Fruit fly (Drosophila melanogaster): ENCODE data around the gene Ak3.

Gene Ak3

DNA sequence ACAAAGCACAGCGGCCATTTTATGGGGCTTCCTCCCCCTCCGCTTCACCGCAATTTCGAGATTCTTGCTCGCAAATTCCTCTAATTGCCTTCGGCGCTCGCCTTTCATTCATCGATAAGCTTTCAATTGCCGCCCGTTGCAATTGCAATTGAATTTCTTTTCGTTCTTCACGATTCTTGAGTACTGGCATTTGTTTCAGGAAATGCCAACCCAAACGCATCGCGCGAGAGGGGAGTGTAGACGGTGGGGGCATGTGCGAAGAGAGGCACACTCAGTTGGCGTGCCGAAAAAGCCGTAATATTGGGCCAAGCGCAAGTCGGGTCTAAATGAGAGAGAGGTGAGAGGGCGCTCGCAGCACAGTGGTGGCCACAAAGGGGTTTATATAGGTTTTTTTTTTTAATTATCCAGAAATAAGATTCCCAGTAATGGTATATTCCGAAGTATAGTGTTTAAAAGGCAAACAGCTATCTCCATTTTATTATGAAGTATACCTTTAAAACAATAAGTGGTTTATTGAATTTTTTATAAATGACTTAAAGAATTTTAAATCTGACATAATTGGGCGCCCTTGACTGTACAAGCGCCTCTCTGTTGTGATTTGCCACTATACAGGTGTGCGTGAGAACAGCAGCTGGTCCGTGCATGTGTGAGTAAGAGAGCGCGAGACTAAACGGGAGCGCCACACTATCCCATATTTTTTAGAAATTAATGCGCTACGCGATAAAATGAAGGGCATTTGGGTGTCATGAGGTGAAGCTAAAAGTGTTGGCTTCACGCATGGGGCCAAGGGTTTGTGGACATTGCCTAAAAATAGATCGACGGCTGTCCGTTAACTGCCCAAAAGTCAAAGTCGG is 2.7 kb downstream of the Ak3 start (continued):
- TF ChIP-seq Lpt (GFP tag; optimal IDR thresholded peaks at IDR 0.05) (peak; percentile 87), Sox15 (GFP tag; optimal IDR thresholded peaks at IDR 0.05) (peak; percentile 84), Blimp-1 (GFP tag; optimal IDR thresholded peaks at IDR 0.05) (peak; percentile 57), dac (GFP tag; optimal IDR thresholded peaks at IDR 0.05) (peak; percentile 82), ss (GFP tag; optimal IDR thresholded peaks at IDR 0.05) (peak; percentile 83 to 86), Eip75B (GFP tag; optimal IDR thresholded peaks at IDR 0.05) (peak; percentile 94), Ets21C (GFP tag; optimal IDR thresholded peaks at IDR 0.05) (peak; percentile 87), svp (GFP tag) (peak; percentile 98), Hr38 (GFP tag; optimal IDR thresholded peaks at IDR 0.05) (no peak), CG15336 (GFP tag; IDR thresholded peaks at IDR 0.05) (peak; percentile 95), Hr39 (GFP tag; optimal IDR thresholded peaks at IDR 0.05) (peak; percentile 91), fd59A (GFP tag; optimal IDR thresholded peaks at IDR 0.05) (peak; percentile 81), CG6808 (GFP tag; optimal IDR thresholded peaks at IDR 0.05) (peak; percentile 79), Gug (GFP tag; IDR thresholded peaks at IDR 0.05) (peak; percentile 86), topi (GFP tag; optimal IDR thresholded peaks at IDR 0.05) (peak; percentile 93), CG34406 (GFP tag; optimal IDR thresholded peaks at IDR 0.05) (peak; percentile 92), Met (GFP tag; optimal IDR thresholded peaks at IDR 0.05) (peak; percentile 95), vri (GFP tag; optimal IDR thresholded peaks at IDR 0.05) (peak; percentile 89), pdm3 (GFP tag; optimal IDR thresholded peaks at IDR 0.05) (peak; percentile 91), CG31627 (GFP tag; optimal IDR thresholded peaks at IDR 0.05) (peak; percentile 94), Eip93F (GFP tag; optimal IDR thresholded peaks at IDR 0.05) (peak; percentile 67), CG10631 (GFP tag; optimal IDR thresholded peaks at IDR 0.05) (peak; percentile 87), CG6854 (GFP tag; optimal IDR thresholded peaks at IDR 0.05) (peak; percentile 76), Sox102F (GFP tag; optimal IDR thresholded peaks at IDR 0.05) (peak; percentile 93), CG6792 (GFP tag; optimal IDR thresholded peaks at IDR 0.05) (peak; percentile 93), CG8319 (GFP tag; optimal IDR thresholded peaks at IDR 0.05) (peak; percentile 77), achi (GFP tag; optimal IDR thresholded peaks at IDR 0.05) (peak; percentile 90), CG1621 (tag; optimal IDR thresholded peaks at IDR 0.05) (peak; percentile 70), Ets96B (tag; optimal IDR thresholded peaks at IDR 0.05) (peak; percentile 81), CG3032 (tag; optimal IDR thresholded peaks at IDR 0.05) (peak; percentile 76), fd85E (GFP tag; optimal IDR thresholded peaks at IDR 0.05) (peak; percentile 80)

DNA sequence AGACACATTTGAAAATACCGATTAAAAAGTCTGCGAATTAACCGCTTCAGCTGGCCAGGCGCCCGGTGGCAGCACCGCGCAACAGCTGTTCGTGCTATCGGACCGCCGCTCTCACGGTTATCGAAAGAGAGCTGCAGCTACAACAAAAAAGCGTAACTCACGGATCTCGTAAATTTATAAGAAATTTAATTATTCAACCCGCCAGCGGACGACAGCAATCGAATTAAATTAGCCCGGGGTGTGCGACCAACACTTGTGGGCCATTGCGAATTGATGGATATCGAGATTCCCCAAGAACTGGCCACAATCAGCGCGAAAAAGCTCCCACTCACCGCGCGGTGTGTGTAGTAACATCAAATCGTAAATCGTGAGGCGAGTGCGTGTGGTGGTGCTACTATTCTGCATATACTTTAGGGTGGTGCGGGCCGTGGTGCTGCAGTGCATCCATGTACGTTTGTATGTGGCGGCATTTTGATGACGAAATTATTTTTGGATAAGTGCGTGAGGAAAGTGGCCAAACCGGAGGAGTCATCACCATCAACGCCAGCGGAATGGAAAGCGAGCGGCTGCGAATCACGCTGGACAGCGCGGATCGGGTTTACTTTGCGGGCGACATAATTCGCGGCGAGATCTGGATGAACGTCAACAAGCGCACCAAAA is 3.8 kb downstream of the Ak3 start, which contains the start of gene Leash:
TSS of gene Leash (plus strand) at position 119 of the 660 bp plus-strand sequence.
- TF ChIP-seq CG6163 (GFP tag; IDR thresholded peaks at IDR 0.05), result 0 out of 3 replicates have a peak, but pooled peaks have one; percentile 14
- no peak for TF ChIP-seq fd59A (GFP tag; optimal IDR thresholded peaks at IDR 0.05)
- TF ChIP-seq CG16779 (tag; optimal IDR thresholded peaks at IDR 0.05), result no peak
- no peak for TF ChIP-seq salr (GFP tag; optimal IDR thresholded peaks at IDR 0.05)
- peak; percentile 3 for TF ChIP-seq CG1621 (tag; optimal IDR thresholded peaks at IDR 0.05)
- TF ChIP-seq achi (GFP tag; optimal IDR thresholded peaks at IDR 0.05), result no peak
- TF ChIP-seq ss (GFP tag; optimal IDR thresholded peaks at IDR 0.05), result peak; percentile 13 to 36
- no peak for TF ChIP-seq CG34406 (GFP tag; optimal IDR thresholded peaks at IDR 0.05)
- TF ChIP-seq Hr39 (GFP tag; optimal IDR thresholded peaks at IDR 0.05), result no peak
- TF ChIP-seq Ets21C (GFP tag; optimal IDR thresholded peaks at IDR 0.05), result no peak
- peak; percentile 64 for TF ChIP-seq Eip78C (GFP tag)
- peak; percentile 62 for TF ChIP-seq svp (GFP tag)
- TF ChIP-seq CG6276 (GFP tag; optimal IDR thresholded peaks at IDR 0.05), result peak; percentile 29
- TF ChIP-seq vri (GFP tag; optimal IDR thresholded peaks at IDR 0.05), result peak; percentile 60
- TF ChIP-seq eg (GFP tag; IDR thresholded peaks at IDR 0.05), result no peak
- no peak for TF ChIP-seq fd85E (GFP tag; optimal IDR thresholded peaks at IDR 0.05)
- peak; percentile 52 for TF ChIP-seq CG6854 (GFP tag; optimal IDR thresholded peaks at IDR 0.05)

Measured in whole organism, prepupa.